Worm (Caenorhabditis elegans): ENCODE data around the gene C09E7.8.

C09E7.8 gene

ce11 chrIII:6509301-6509700 is 49.1 kb downstream of the C09E7.8 start (continued):
- TF ChIP-seq mdl-1 (tag; optimal IDR thresholded peaks at IDR 0.05) (no peak), hpl-2 (GFP tag; optimal IDR thresholded peaks at IDR 0.05) (no peak), nhr-90 (tag; optimal IDR thresholded peaks at IDR 0.05; ENCODE audit: poor library complexity) (peak; percentile 31), pax-3 (tag; optimal IDR thresholded peaks at IDR 0.05) (no peak), fkh-4 (tag; optimal IDR thresholded peaks at IDR 0.05; ENCODE audit: borderline replicate concordance) (no peak), ama-1 (optimal IDR thresholded peaks at IDR 0.05) (no peak), egl-27 (tag; optimal IDR thresholded peaks at IDR 0.05) (no peak), elt-3 (tag; optimal IDR thresholded peaks at IDR 0.05) (peak in 2 of 6 experiments; percentile 31 to 93), blmp-1 (tag; optimal IDR thresholded peaks at IDR 0.05) (peak; percentile 29), snu-23 (GFP tag; optimal IDR thresholded peaks at IDR 0.05) (no peak), lin-14 (GFP tag; optimal IDR thresholded peaks at IDR 0.05) (peak; percentile 26), mab-9 (GFP tag; IDR thresholded peaks at IDR 0.05) (no peak), C34B4.2 (tag; optimal IDR thresholded peaks at IDR 0.05) (no peak), pqm-1 (tag; optimal IDR thresholded peaks at IDR 0.05) (no peak), ceh-88 (GFP tag; IDR thresholded peaks at IDR 0.05) (no peak), sox-4 (tag; optimal IDR thresholded peaks at IDR 0.05) (no peak), nhr-20 (tag; optimal IDR thresholded peaks at IDR 0.05) (peak; percentile 37), F16B12.6 (tag; optimal IDR thresholded peaks at IDR 0.05) (no peak), lin-35 (GFP tag; optimal IDR thresholded peaks at IDR 0.05) (peak in 1 of 2 experiments; percentile 31), ces-1 (GFP tag; optimal IDR thresholded peaks at IDR 0.05) (no peak), mef-2 (tag; optimal IDR thresholded peaks at IDR 0.05) (no peak), unc-98 (GFP tag; IDR thresholded peaks at IDR 0.05) (no peak), zag-1 (tag; optimal IDR thresholded peaks at IDR 0.05) (no peak), xbp-1 (tag; optimal IDR thresholded peaks at IDR 0.05) (no peak), fos-1 (tag; optimal IDR thresholded peaks at IDR 0.05) (no peak), nhr-84 (tag; optimal IDR thresholded peaks at IDR 0.05) (no peak), lsy-2 (tag; optimal IDR thresholded peaks at IDR 0.05) (peak in 1 of 2 experiments; percentile 15), swsn-7 (tag; optimal IDR thresholded peaks at IDR 0.05) (no peak), nhr-19 (GFP tag; conservative IDR thresholded peaks at IDR 0.05) (no peak), grh-1 (GFP tag; IDR thresholded peaks at IDR 0.05) (no peak), nhr-237 (tag; optimal IDR thresholded peaks at IDR 0.05) (no peak), nhr-85 (tag) (peak; percentile 75)

ce11 chrIII:6508327-6508726 is 50.1 kb downstream of the C09E7.8 start:
- TF ChIP-seq nhr-19 (GFP tag; conservative IDR thresholded peaks at IDR 0.05) (peak; percentile 49), lin-39 (tag; optimal IDR thresholded peaks at IDR 0.05) (no peak), nhr-76 (tag; optimal IDR thresholded peaks at IDR 0.05) (no peak), swsn-7 (tag; optimal IDR thresholded peaks at IDR 0.05) (no peak), nhr-47 (tag; optimal IDR thresholded peaks at IDR 0.05) (no peak), nhr-90 (tag; optimal IDR thresholded peaks at IDR 0.05; ENCODE audit: poor library complexity) (peak; percentile 14), snu-23 (GFP tag; optimal IDR thresholded peaks at IDR 0.05) (peak; percentile 28), lin-14 (GFP tag; optimal IDR thresholded peaks at IDR 0.05) (peak; percentile 8), lin-35 (GFP tag; optimal IDR thresholded peaks at IDR 0.05) (peak in 1 of 2 experiments; percentile 33), fos-1 (tag; optimal IDR thresholded peaks at IDR 0.05) (no peak), nhr-28 (tag; optimal IDR thresholded peaks at IDR 0.05) (no peak), pag-3 (tag; optimal IDR thresholded peaks at IDR 0.05; ENCODE audit: borderline replicate concordance, insufficient read depth) (no peak), nhr-77 (tag; optimal IDR thresholded peaks at IDR 0.05) (no peak), unc-130 (tag; optimal IDR thresholded peaks at IDR 0.05) (peak; percentile 24), unc-98 (GFP tag; IDR thresholded peaks at IDR 0.05) (no peak), nhr-84 (tag; optimal IDR thresholded peaks at IDR 0.05) (no peak), tlp-1 (tag; optimal IDR thresholded peaks at IDR 0.05) (no peak), nhr-20 (tag; optimal IDR thresholded peaks at IDR 0.05) (peak; percentile 58), mab-9 (GFP tag; IDR thresholded peaks at IDR 0.05) (no peak), nhr-71 (tag; optimal IDR thresholded peaks at IDR 0.05) (peak; percentile 42), lir-3 (tag; optimal IDR thresholded peaks at IDR 0.05; ENCODE audit: poor library complexity) (no peak), blmp-1 (tag; optimal IDR thresholded peaks at IDR 0.05) (peak; percentile 47), elt-3 (tag; optimal IDR thresholded peaks at IDR 0.05) (peak in 1 of 6 experiments; percentile 93), ama-1 (optimal IDR thresholded peaks at IDR 0.05) (no peak), dsc-1 (tag; optimal IDR thresholded peaks at IDR 0.05) (no peak), C16A3.4 (tag; optimal IDR thresholded peaks at IDR 0.05) (no peak), rnt-1 (tag; optimal IDR thresholded peaks at IDR 0.05) (no peak), nhr-85 (tag) (peak; percentile 72), efl-1 (optimal IDR thresholded peaks at IDR 0.05) (no peak), efl-1 (GFP tag; optimal IDR thresholded peaks at IDR 0.05 in 1 of 2) (no peak), hlh-4 (tag; optimal IDR thresholded peaks at IDR 0.05) (no peak)

All from whole organism, L1 larva.